Fruit fly (Drosophila melanogaster) whole organism, embryonic: ENCODE measurements around the gene Chchd3.

ENCODE experiments used
- ATbp ChIP-seq: fragments of 200-800 bp; sonication (Bioruptor generic); optimal IDR thresholded peaks from 2 replicates; lab custom pipeline; 2017; ENCODE audit warnings: missing biosample characterization, mild to moderate bottlenecking, missing genetic modification characterization, missing genetic modification reagents
- Asciz ChIP-seq: fragments of 200-800 bp; sonication (Bioruptor generic); optimal IDR thresholded peaks from 2 replicates; lab custom pipeline; 2017; ENCODE audit warnings: missing biosample characterization, mild to moderate bottlenecking, missing genetic modification characterization, missing genetic modification reagents
- B-H1 ChIP-seq: fragments of 200-800 bp; sonication (Bioruptor generic); IDR thresholded peaks from 3 replicates; pipeline ENCODE4 v1.3.6; 2022; ENCODE audit warnings: missing biosample characterization, missing genetic modification characterization
- Bteb2 ChIP-seq: fragments of 200-800 bp; sonication (Bioruptor generic); optimal IDR thresholded peaks from 2 replicates; lab custom pipeline; 2016; ENCODE audit warnings: missing biosample characterization, missing genetic modification characterization
- CG10654 ChIP-seq: fragments of 200-800 bp; sonication (Bioruptor generic); optimal IDR thresholded peaks from 2 replicates; lab custom pipeline; 2016; ENCODE audit warnings: missing biosample characterization, missing genetic modification characterization
- CG1233 ChIP-seq: fragments of 200-800 bp; sonication (Bioruptor generic); optimal IDR thresholded peaks from 4 replicates; lab custom pipeline; 2018; ENCODE audit warnings: missing biosample characterization, mild to moderate bottlenecking, missing genetic modification characterization
- CG15011 ChIP-seq: fragments of 200-800 bp; sonication (Bioruptor generic); optimal IDR thresholded peaks from 3 replicates; lab custom pipeline; 2018; ENCODE audit warnings: missing biosample characterization, mild to moderate bottlenecking, missing genetic modification characterization
- CG15479 ChIP-seq: fragments of 200-800 bp; sonication (Bioruptor generic); optimal IDR thresholded peaks from 3 replicates; lab custom pipeline; 2019; ENCODE audit warnings: missing biosample characterization, mild to moderate bottlenecking, missing genetic modification characterization, moderate library complexity
- CG1602 ChIP-seq: fragments of 200-800 bp; sonication (Bioruptor generic); optimal IDR thresholded peaks from 3 replicates; lab custom pipeline; 2016; ENCODE audit warnings: missing biosample characterization, missing genetic modification characterization
- CG1603 ChIP-seq: fragments of 200-800 bp; sonication (Bioruptor generic); optimal IDR thresholded peaks from 2 replicates; lab custom pipeline; 2019; ENCODE audit warnings: missing biosample characterization, mild to moderate bottlenecking, missing genetic modification characterization, moderate library complexity
- CG2678 ChIP-seq: fragments of 200-800 bp; sonication (Bioruptor generic); optimal IDR thresholded peaks from 3 replicates; lab custom pipeline; 2019; ENCODE audit warnings: missing biosample characterization, mild to moderate bottlenecking, missing genetic modification characterization, moderate library complexity
- CG2712 ChIP-seq: fragments of 200-800 bp; optimal IDR thresholded peaks from 3 replicates; lab custom pipeline; 2019; ENCODE audit warnings: missing biosample characterization, mild to moderate bottlenecking, missing genetic modification characterization, moderate library complexity
- CG3065 ChIP-seq: fragments of 200-800 bp; sonication (Bioruptor generic); optimal IDR thresholded peaks from 2 replicates; lab custom pipeline; 2016; ENCODE audit warnings: missing biosample characterization, missing genetic modification characterization
- CG3838 ChIP-seq: fragments of 200-800 bp; sonication (Bioruptor generic); optimal IDR thresholded peaks from 3 replicates; lab custom pipeline; 2016; ENCODE audit warnings: missing biosample characterization, missing genetic modification characterization
- CG4360 ChIP-seq: fragments of 200-800 bp; sonication (Bioruptor generic); IDR thresholded peaks from 2 replicates; pipeline ENCODE4 v1.3.6; 2022; ENCODE audit warnings: missing biosample characterization, missing genetic modification characterization
- CG4424 ChIP-seq: fragments of 200-800 bp; sonication (Bioruptor generic); optimal IDR thresholded peaks from 3 replicates; lab custom pipeline; 2016; ENCODE audit warnings: missing biosample characterization, missing genetic modification characterization
- CG4617 ChIP-seq: fragments of 200-800 bp; sonication (Bioruptor generic); optimal IDR thresholded peaks from 3 replicates; lab custom pipeline; 2016; ENCODE audit warnings: missing biosample characterization, missing genetic modification characterization, borderline replicate concordance
- CG6791 ChIP-seq: fragments of 200-800 bp; sonication (Bioruptor generic); IDR thresholded peaks from 3 replicates; pipeline ENCODE4 v1.3.6; 2022; ENCODE audit warnings: missing biosample characterization, missing genetic modification characterization; ENCODE audit not compliant: partially characterized antibody
- CG7556 ChIP-seq: fragments of 200-800 bp; sonication (Bioruptor generic); optimal IDR thresholded peaks from 2 replicates; lab custom pipeline; 2017; ENCODE audit warnings: missing biosample characterization, mild to moderate bottlenecking, missing genetic modification characterization
- CG8290 ChIP-seq, 3 experiments: fragments of 200-800 bp; sonication (Bioruptor generic); optimal IDR thresholded peaks; 2 replicates each; lab custom pipeline; 2016 to 2019; ENCODE audit warnings: missing biosample characterization in 3 of 3, missing genetic modification characterization in 3 of 3, mild to moderate bottlenecking in 2 of 3, moderate library complexity in 1 of 3
- CG9437 ChIP-seq: fragments of 200-800 bp; sonication (Bioruptor generic); optimal IDR thresholded peaks from 2 replicates; lab custom pipeline; 2018; ENCODE audit warnings: missing biosample characterization, mild to moderate bottlenecking, missing genetic modification characterization
- Dek ChIP-seq: fragments of 200-800 bp; sonication (Bioruptor generic); optimal IDR thresholded peaks from 3 replicates; lab custom pipeline; 2019; ENCODE audit warnings: missing biosample characterization, mild to moderate bottlenecking, missing genetic modification characterization, moderate library complexity
- HLH4C ChIP-seq: fragments of 200-800 bp; sonication (Bioruptor generic); IDR thresholded peaks from 3 replicates; pipeline ENCODE4 v1.3.6; 2022; ENCODE audit warnings: missing biosample characterization, missing genetic modification characterization; ENCODE audit not compliant: partially characterized antibody
- HLHmδ ChIP-seq: fragments of 200-800 bp; sonication (Bioruptor generic); optimal IDR thresholded peaks from 2 replicates; lab custom pipeline; 2018; ENCODE audit warnings: missing biosample characterization, mild to moderate bottlenecking, missing genetic modification characterization, moderate library complexity
- Hand ChIP-seq: fragments of 200-800 bp; sonication (Bioruptor generic); optimal IDR thresholded peaks from 2 replicates; lab custom pipeline; 2017; ENCODE audit warnings: mild to moderate bottlenecking, missing biosample characterization, missing genetic modification reagents, missing genetic modification characterization
- Hmr ChIP-seq: fragments of 200-800 bp; sonication (Bioruptor generic); optimal IDR thresholded peaks from 3 replicates; lab custom pipeline; 2017; ENCODE audit warnings: mild to moderate bottlenecking, missing biosample characterization, missing genetic modification reagents, missing genetic modification characterization
- Hr51 ChIP-seq, 2 experiments: fragments of 200-800 bp; sonication (Bioruptor generic); optimal IDR thresholded peaks; 2 replicates in 1 of 2; 3 replicates in 1 of 2; lab custom pipeline; 2016 to 2018; ENCODE audit warnings: missing biosample characterization in 2 of 2, missing genetic modification characterization in 2 of 2, mild to moderate bottlenecking in 1 of 2, moderate library complexity in 1 of 2
- NFAT ChIP-seq: fragments of 200-800 bp; sonication (Bioruptor generic); IDR thresholded peaks from 2 replicates; pipeline ENCODE4 v1.3.6; 2022; ENCODE audit warnings: missing biosample characterization, missing genetic modification characterization
- Ptx1 ChIP-seq: fragments of 200-800 bp; sonication (Bioruptor generic); IDR thresholded peaks from 2 replicates; pipeline ENCODE4 v1.3.6; 2022; ENCODE audit warnings: missing biosample characterization, missing genetic modification characterization
- Ravus ChIP-seq: fragments of 200-800 bp; sonication (Bioruptor generic); IDR thresholded peaks from 2 replicates; pipeline ENCODE4 v1.3.6; 2022; ENCODE audit warnings: missing biosample characterization, missing genetic modification characterization
- aop ChIP-seq: fragments of 200-800 bp; sonication (Bioruptor generic); IDR thresholded peaks from 2 replicates; pipeline ENCODE4 v1.3.6; 2022; ENCODE audit warnings: missing biosample characterization, missing genetic modification characterization
- crp ChIP-seq, 2 experiments: fragments of 200-800 bp; sonication (Bioruptor generic); optimal IDR thresholded peaks; 2 replicates in 1 of 2; 3 replicates in 1 of 2; lab custom pipeline; 2017; ENCODE audit warnings: missing biosample characterization in 2 of 2, missing genetic modification characterization in 2 of 2, mild to moderate bottlenecking in 1 of 2, moderate library complexity in 1 of 2
- disco-r ChIP-seq: fragments of 200-800 bp; sonication (Bioruptor generic); optimal IDR thresholded peaks from 2 replicates; lab custom pipeline; 2016; ENCODE audit warnings: missing biosample characterization, missing genetic modification characterization
- emc ChIP-seq: fragments of 200-800 bp; sonication (Bioruptor generic); optimal IDR thresholded peaks from 2 replicates; lab custom pipeline; 2016; ENCODE audit warnings: missing biosample characterization, missing genetic modification characterization
- fd102C ChIP-seq: fragments of 200-800 bp; sonication (Bioruptor generic); optimal IDR thresholded peaks from 2 replicates; lab custom pipeline; 2018; ENCODE audit warnings: missing biosample characterization, mild to moderate bottlenecking, missing genetic modification characterization, moderate library complexity
- h ChIP-seq: fragments of >200 bp; optimal IDR thresholded peaks from 2 replicates; lab custom pipeline; 2017
- hth ChIP-seq: fragments of >200 bp; optimal IDR thresholded peaks from 2 replicates; lab custom pipeline; 2017; ENCODE audit warnings: inconsistent platforms
- kah ChIP-seq: fragments of 200-800 bp; sonication (Bioruptor generic); optimal IDR thresholded peaks from 2 replicates; lab custom pipeline; 2018; ENCODE audit warnings: missing biosample characterization, mild to moderate bottlenecking, missing genetic modification characterization
- oc ChIP-seq: fragments of 200-800 bp; sonication (Bioruptor generic); optimal IDR thresholded peaks from 2 replicates; lab custom pipeline; 2018; ENCODE audit warnings: missing biosample characterization, mild to moderate bottlenecking, missing genetic modification characterization, moderate library complexity
- onecut ChIP-seq: fragments of 200-800 bp; sonication (Bioruptor generic); IDR thresholded peaks from 2 replicates; pipeline ENCODE4 v1.3.6; 2022; ENCODE audit warnings: missing biosample characterization, missing genetic modification characterization
- run ChIP-seq: fragments of 200-800 bp; sonication (Bioruptor generic); optimal IDR thresholded peaks from 3 replicates; lab custom pipeline; 2018; ENCODE audit warnings: missing biosample characterization, mild to moderate bottlenecking, missing genetic modification characterization
- schlank ChIP-seq: fragments of 200-800 bp; sonication (Bioruptor generic); optimal IDR thresholded peaks from 2 replicates; lab custom pipeline; 2018; ENCODE audit warnings: missing biosample characterization, mild to moderate bottlenecking, missing genetic modification characterization
- scrt ChIP-seq: fragments of 200-800 bp; sonication (Bioruptor generic); optimal IDR thresholded peaks from 2 replicates; lab custom pipeline; 2018; ENCODE audit warnings: missing biosample characterization, mild to moderate bottlenecking, missing genetic modification characterization, moderate library complexity
- slp2 ChIP-seq: fragments of 200-800 bp; sonication (Bioruptor generic); optimal IDR thresholded peaks from 2 replicates; lab custom pipeline; 2016; ENCODE audit warnings: missing biosample characterization, missing genetic modification characterization
- toy ChIP-seq: fragments of 200-800 bp; sonication (Bioruptor generic); IDR thresholded peaks from 2 replicates; pipeline ENCODE4 v1.3.6; 2022; ENCODE audit warnings: missing biosample characterization, missing genetic modification characterization
- unpg ChIP-seq: fragments of 200-800 bp; sonication (Bioruptor generic); optimal IDR thresholded peaks from 3 replicates; lab custom pipeline; 2018; ENCODE audit warnings: missing biosample characterization, mild to moderate bottlenecking, missing genetic modification characterization, moderate library complexity
- vvl ChIP-seq: fragments of 200-800 bp; sonication (Bioruptor generic); IDR thresholded peaks from 2 replicates; pipeline ENCODE4 v1.3.6; 2022; ENCODE audit warnings: missing biosample characterization, missing genetic modification characterization

The Chchd3 gene

dm6 chr3R:31060708-31061625 is 7.3 kb upstream of the Chchd3 start, which contains the start of gene dco (continued):
- TF ChIP-seq CG15479 (GFP tag; lab: Kevin White, UChicago) = no peak
- no peak for TF ChIP-seq fd102C
- TF ChIP-seq CG2712 = peak; percentile 77
- TF ChIP-seq aop (GFP tag; lab: Robert Waterston, UW) = 0 out of 2 replicates have a peak, but pooled peaks have one; percentile 13
- TF ChIP-seq CG3838 = no peak
- no peak for TF ChIP-seq CG9437 (GFP tag; lab: Kevin White, UChicago)
- no peak for TF ChIP-seq scrt (GFP tag; lab: Kevin White, UChicago)
- TF ChIP-seq toy (GFP tag; lab: Robert Waterston, UW) = no peak
- TF ChIP-seq Dek = peak; percentile 53
- no peak for TF ChIP-seq CG7556 (GFP tag; lab: Kevin White, UChicago)
- TF ChIP-seq B-H1 (GFP tag; lab: Robert Waterston, UW) = peak; percentile 61
- TF ChIP-seq hth (lab: Kevin White, UChicago) = no peak
- TF ChIP-seq Bteb2 (GFP tag; lab: Kevin White, UChicago) = no peak
- 0 out of 3 replicates have a peak, but pooled peaks have one; percentile 34 for TF ChIP-seq CG6791 (GFP tag; lab: Robert Waterston, UW)
- peak; percentile 22 to 63 for TF ChIP-seq Hr51 (GFP tag; optimal IDR thresholded peaks at IDR 0.05; lab: Kevin White, UChicago)
- TF ChIP-seq Hmr (GFP tag; lab: Kevin White, UChicago) = peak; percentile 83
- peak; percentile 79 for TF ChIP-seq emc
- peak; percentile 46 for TF ChIP-seq unpg (GFP tag; lab: Kevin White, UChicago)
- TF ChIP-seq slp2 (GFP tag; lab: Kevin White, UChicago) = peak; percentile 65
- TF ChIP-seq CG4617 (GFP tag; lab: Kevin White, UChicago) = peak; percentile 35
- peak; percentile 57 for TF ChIP-seq CG3065
- TF ChIP-seq HLH4C = no peak
- TF ChIP-seq CG8290 (GFP tag; optimal IDR thresholded peaks at IDR 0.05; lab: Kevin White, UChicago) = peak; percentile 77
- peak in 1 of 2 experiments; percentile 76 for TF ChIP-seq CG8290 (tag; optimal IDR thresholded peaks at IDR 0.05; lab: Kevin White, UChicago)
- TF ChIP-seq CG10654 = peak; percentile 73
- TF ChIP-seq kah (GFP tag; lab: Kevin White, UChicago) = no peak
- TF ChIP-seq CG2678 = peak; percentile 27
- TF ChIP-seq crp (GFP tag; optimal IDR thresholded peaks at IDR 0.05; lab: Kevin White, UChicago) = peak in 1 of 2 experiments; percentile 14
- no peak for TF ChIP-seq h (lab: Kevin White, UChicago)
- peak; percentile 67 for TF ChIP-seq CG1603
- peak; percentile 8 for TF ChIP-seq Asciz (GFP tag; lab: Kevin White, UChicago)
- peak; percentile 92 for TF ChIP-seq Ptx1 (GFP tag; lab: Robert Waterston, UW)
- TF ChIP-seq ATbp (GFP tag; lab: Kevin White, UChicago) = no peak
- peak; percentile 82 for TF ChIP-seq CG4424 (GFP tag; lab: Kevin White, UChicago)
- peak; percentile 90 for TF ChIP-seq vvl
- no peak for TF ChIP-seq schlank (tag; lab: Kevin White, UChicago)
- peak; percentile 68 for TF ChIP-seq CG1602 (GFP tag; lab: Kevin White, UChicago)
- TF ChIP-seq Ravus (GFP tag; lab: Robert Waterston, UW) = no peak; the same call in 1 of the 2 replicates
- no peak for TF ChIP-seq Hand (GFP tag; lab: Kevin White, UChicago)
- peak; percentile 81 for TF ChIP-seq onecut (GFP tag; lab: Robert Waterston, UW)
- peak; percentile 19 for TF ChIP-seq run (tag; lab: Kevin White, UChicago)
- no peak; the same call in 1 of the 2 replicates for TF ChIP-seq CG4360 (GFP tag; lab: Robert Waterston, UW)
- TF ChIP-seq oc (tag; lab: Kevin White, UChicago) = no peak
- peak; percentile 32 for TF ChIP-seq CG1233
- TF ChIP-seq disco-r (GFP tag; lab: Kevin White, UChicago) = peak; percentile 65
- TF ChIP-seq HLHmδ (GFP tag; lab: Kevin White, UChicago) = peak; percentile 70
- no peak for TF ChIP-seq CG15011 (GFP tag; lab: Kevin White, UChicago)
- TF ChIP-seq NFAT = peak; percentile 97
